Fruit fly (Drosophila melanogaster) whole organism, embryonic: Measurements from ENCODE around the gene TTLL1A.

ENCODE experiments used
- CG10366 ChIP-seq: fragments of 200-800 bp; sonication (Bioruptor generic); IDR thresholded peaks from 2 replicates; pipeline ENCODE4 v1.3.6; 2022; ENCODE audit warnings: missing biosample characterization, missing genetic modification characterization
- CG11504 ChIP-seq: fragments of 200-800 bp; sonication (Bioruptor generic); optimal IDR thresholded peaks from 3 replicates; lab custom pipeline; 2019; ENCODE audit warnings: missing biosample characterization, mild to moderate bottlenecking, missing genetic modification characterization, moderate library complexity
- CG12071 ChIP-seq: fragments of 200-800 bp; sonication (Bioruptor generic); optimal IDR thresholded peaks from 3 replicates; lab custom pipeline; 2018; ENCODE audit warnings: missing biosample characterization, mild to moderate bottlenecking, missing genetic modification characterization
- CG12769 ChIP-seq: fragments of 200-800 bp; sonication (Bioruptor generic); optimal IDR thresholded peaks from 2 replicates; lab custom pipeline; 2019; ENCODE audit warnings: missing biosample characterization, mild to moderate bottlenecking, missing genetic modification characterization, moderate library complexity
- CG13624 ChIP-seq: fragments of 200-800 bp; sonication (Bioruptor generic); optimal IDR thresholded peaks from 2 replicates; lab custom pipeline; 2016; ENCODE audit warnings: missing biosample characterization, missing genetic modification characterization
- CG13894 ChIP-seq: fragments of 200-800 bp; sonication (Bioruptor generic); optimal IDR thresholded peaks from 3 replicates; lab custom pipeline; 2018; ENCODE audit warnings: missing biosample characterization, mild to moderate bottlenecking, missing genetic modification characterization, moderate library complexity
- CG1603 ChIP-seq: fragments of 200-800 bp; sonication (Bioruptor generic); optimal IDR thresholded peaks from 2 replicates; lab custom pipeline; 2019; ENCODE audit warnings: missing biosample characterization, mild to moderate bottlenecking, missing genetic modification characterization, moderate library complexity
- CG16813 ChIP-seq: fragments of 200-800 bp; sonication (Bioruptor generic); IDR thresholded peaks from 3 replicates; pipeline ENCODE4 v1.3.6; 2022; ENCODE audit warnings: missing biosample characterization, missing genetic modification characterization; ENCODE audit not compliant: partially characterized antibody
- CG16863 ChIP-seq: fragments of 200-800 bp; sonication (Bioruptor generic); optimal IDR thresholded peaks from 3 replicates; lab custom pipeline; 2016; ENCODE audit warnings: missing biosample characterization, missing genetic modification characterization
- CG17359 ChIP-seq: fragments of 200-800 bp; sonication (Bioruptor generic); optimal IDR thresholded peaks from 3 replicates; lab custom pipeline; 2018; ENCODE audit warnings: missing biosample characterization, mild to moderate bottlenecking, missing genetic modification characterization, moderate library complexity
- CG2120 ChIP-seq: fragments of 200-800 bp; sonication (Bioruptor generic); optimal IDR thresholded peaks from 3 replicates; lab custom pipeline; 2016; ENCODE audit warnings: missing biosample characterization, missing genetic modification characterization
- CG2875 ChIP-seq: fragments of 200-800 bp; sonication (Bioruptor generic); optimal IDR thresholded peaks from 2 replicates; lab custom pipeline; 2017; ENCODE audit warnings: missing biosample characterization, mild to moderate bottlenecking, missing genetic modification characterization, missing genetic modification reagents
- CG3065 ChIP-seq: fragments of 200-800 bp; sonication (Bioruptor generic); optimal IDR thresholded peaks from 2 replicates; lab custom pipeline; 2016; ENCODE audit warnings: missing biosample characterization, missing genetic modification characterization
- CG31365 ChIP-seq: fragments of 200-800 bp; sonication (Bioruptor generic); optimal IDR thresholded peaks from 2 replicates; lab custom pipeline; 2018; ENCODE audit warnings: missing biosample characterization, mild to moderate bottlenecking, missing genetic modification characterization
- CG33557 ChIP-seq: fragments of 200-800 bp; sonication (Bioruptor generic); optimal IDR thresholded peaks from 2 replicates; lab custom pipeline; 2019; ENCODE audit warnings: missing biosample characterization, mild to moderate bottlenecking, missing genetic modification characterization, moderate library complexity
- CG4617 ChIP-seq: fragments of 200-800 bp; sonication (Bioruptor generic); optimal IDR thresholded peaks from 3 replicates; lab custom pipeline; 2016; ENCODE audit warnings: missing biosample characterization, missing genetic modification characterization, borderline replicate concordance
- CG4730 ChIP-seq: fragments of 200-800 bp; sonication (Bioruptor generic); IDR thresholded peaks from 2 replicates; pipeline ENCODE4 v1.3.6; 2022; ENCODE audit warnings: missing biosample characterization, missing genetic modification characterization
- CG4820 ChIP-seq: fragments of 200-800 bp; sonication (Bioruptor generic); optimal IDR thresholded peaks from 3 replicates; lab custom pipeline; 2016; ENCODE audit warnings: missing biosample characterization, missing genetic modification characterization
- CG6254 ChIP-seq: fragments of 200-800 bp; sonication (Bioruptor generic); optimal IDR thresholded peaks from 3 replicates; lab custom pipeline; 2017; ENCODE audit warnings: mild to moderate bottlenecking, missing biosample characterization, missing genetic modification reagents, missing genetic modification characterization
- CG6765 ChIP-seq: fragments of 200-800 bp; sonication (Bioruptor generic); optimal IDR thresholded peaks from 3 replicates; lab custom pipeline; 2017; ENCODE audit warnings: missing biosample characterization, mild to moderate bottlenecking, missing genetic modification characterization
- CG8089 ChIP-seq: fragments of 200-800 bp; sonication (Bioruptor generic); optimal IDR thresholded peaks from 3 replicates; lab custom pipeline; 2016; ENCODE audit warnings: missing biosample characterization, missing genetic modification characterization
- CG8359 ChIP-seq: fragments of 200-800 bp; sonication (Bioruptor generic); optimal IDR thresholded peaks from 2 replicates; lab custom pipeline; 2017; ENCODE audit warnings: missing biosample characterization, mild to moderate bottlenecking, missing genetic modification characterization, borderline replicate concordance
- Dref ChIP-seq: fragments of 200-800 bp; sonication (Bioruptor generic); IDR thresholded peaks from 2 replicates; pipeline ENCODE4 v1.3.6; 2022; ENCODE audit warnings: missing biosample characterization, missing genetic modification characterization
- Drgx ChIP-seq: fragments of 200-800 bp; sonication (Bioruptor generic); IDR thresholded peaks from 2 replicates; pipeline ENCODE4 v1.3.6; 2022; ENCODE audit warnings: missing biosample characterization, missing genetic modification characterization
- Jarid2 ChIP-seq: fragments of 200-800 bp; sonication (Bioruptor generic); optimal IDR thresholded peaks from 3 replicates; lab custom pipeline; 2017; ENCODE audit warnings: mild to moderate bottlenecking, missing biosample characterization, missing genetic modification reagents, missing genetic modification characterization
- Kr ChIP-seq: fragments of 200-800 bp; sonication (Bioruptor generic); optimal IDR thresholded peaks from 2 replicates; lab custom pipeline; 2017; ENCODE audit warnings: missing biosample characterization, mild to moderate bottlenecking, missing genetic modification characterization
- Lim3 ChIP-seq: fragments of 200-800 bp; sonication (Bioruptor generic); IDR thresholded peaks from 2 replicates; pipeline ENCODE4 v1.3.6; 2022; ENCODE audit warnings: missing biosample characterization, missing genetic modification characterization
- Lpt ChIP-seq: fragments of >200 bp; optimal IDR thresholded peaks from 2 replicates; lab custom pipeline; 2018; ENCODE audit warnings: missing biosample characterization, missing genetic modification characterization
- MTF-1 ChIP-seq: fragments of 200-800 bp; sonication (Bioruptor generic); optimal IDR thresholded peaks from 2 replicates; lab custom pipeline; 2018; ENCODE audit warnings: missing biosample characterization, mild to moderate bottlenecking, missing genetic modification characterization, borderline replicate concordance
- Nf-YC ChIP-seq: fragments of 200-800 bp; optimal IDR thresholded peaks from 3 replicates; lab custom pipeline; 2019; ENCODE audit warnings: missing biosample characterization, mild to moderate bottlenecking, missing genetic modification characterization, moderate library complexity
- NfI ChIP-seq: fragments of 200-800 bp; sonication (Bioruptor generic); optimal IDR thresholded peaks from 3 replicates; lab custom pipeline; 2018; ENCODE audit warnings: missing biosample characterization, mild to moderate bottlenecking, missing genetic modification characterization, moderate library complexity
- Poxn ChIP-seq: fragments of 200-800 bp; sonication (Bioruptor generic); IDR thresholded peaks from 2 replicates; pipeline ENCODE4 v1.3.6; 2022; ENCODE audit warnings: missing biosample characterization, missing genetic modification characterization
- Ptx1 ChIP-seq: fragments of 200-800 bp; sonication (Bioruptor generic); IDR thresholded peaks from 2 replicates; pipeline ENCODE4 v1.3.6; 2022; ENCODE audit warnings: missing biosample characterization, missing genetic modification characterization
- Six4 ChIP-seq: fragments of 200-800 bp; sonication (Bioruptor generic); optimal IDR thresholded peaks from 2 replicates; lab custom pipeline; 2016; ENCODE audit warnings: missing biosample characterization, missing genetic modification characterization
- Ssrp ChIP-seq: fragments of 200-800 bp; sonication (Bioruptor generic); optimal IDR thresholded peaks from 2 replicates; lab custom pipeline; 2018; ENCODE audit warnings: missing biosample characterization, mild to moderate bottlenecking, missing genetic modification characterization, moderate library complexity
- Vsx1 ChIP-seq: fragments of 200-800 bp; sonication (Bioruptor generic); optimal IDR thresholded peaks from 2 replicates; lab custom pipeline; 2017; ENCODE audit warnings: missing biosample characterization, mild to moderate bottlenecking, missing genetic modification characterization, missing genetic modification reagents
- bigmax ChIP-seq: fragments of 200-800 bp; sonication (Bioruptor generic); optimal IDR thresholded peaks from 2 replicates; lab custom pipeline; 2018; ENCODE audit warnings: missing biosample characterization, mild to moderate bottlenecking, missing genetic modification characterization
- chn ChIP-seq: fragments of 200-800 bp; sonication (Bioruptor generic); optimal IDR thresholded peaks from 2 replicates; lab custom pipeline; 2016; ENCODE audit warnings: missing biosample characterization, missing genetic modification characterization
- dpn ChIP-seq, 2 experiments: fragments of 200-800 bp; sonication (Bioruptor generic); optimal IDR thresholded peaks; 3 replicates each; lab custom pipeline; 2016; ENCODE audit warnings: missing biosample characterization in 2 of 2, missing genetic modification characterization in 2 of 2
- gsb ChIP-seq: fragments of 200-800 bp; sonication (Bioruptor generic); IDR thresholded peaks from 2 replicates; pipeline ENCODE4 v1.3.6; 2022; ENCODE audit warnings: missing biosample characterization, missing genetic modification characterization
- hbn ChIP-seq: fragments of 200-800 bp; sonication (Bioruptor generic); IDR thresholded peaks from 2 replicates; pipeline ENCODE4 v1.3.6; 2022; ENCODE audit warnings: missing biosample characterization, missing genetic modification characterization; ENCODE audit not compliant: partially characterized antibody
- kah ChIP-seq: fragments of 200-800 bp; sonication (Bioruptor generic); optimal IDR thresholded peaks from 2 replicates; lab custom pipeline; 2018; ENCODE audit warnings: missing biosample characterization, mild to moderate bottlenecking, missing genetic modification characterization
- mirr ChIP-seq: fragments of 200-800 bp; sonication (Bioruptor generic); optimal IDR thresholded peaks from 3 replicates; lab custom pipeline; 2018; ENCODE audit warnings: missing biosample characterization, mild to moderate bottlenecking, missing genetic modification characterization
- nom ChIP-seq: fragments of 200-800 bp; sonication (Bioruptor generic); optimal IDR thresholded peaks from 2 replicates; lab custom pipeline; 2017; ENCODE audit warnings: missing biosample characterization, missing genetic modification characterization, mild to moderate bottlenecking, moderate library complexity, missing genetic modification reagents
- peb ChIP-seq: fragments of 200-800 bp; sonication (Bioruptor generic); IDR thresholded peaks from 2 replicates; pipeline ENCODE4 v1.3.6; 2022; ENCODE audit warnings: missing biosample characterization, missing genetic modification characterization
- pfk ChIP-seq: fragments of 200-800 bp; sonication (Bioruptor generic); optimal IDR thresholded peaks from 2 replicates; lab custom pipeline; 2018; ENCODE audit warnings: missing biosample characterization, mild to moderate bottlenecking, missing genetic modification characterization, moderate library complexity
- pnt ChIP-seq: fragments of 200-800 bp; sonication (Bioruptor generic); optimal IDR thresholded peaks from 3 replicates; lab custom pipeline; 2016; ENCODE audit warnings: missing biosample characterization, missing genetic modification characterization
- salm ChIP-seq: fragments of 200-800 bp; sonication (Bioruptor generic); optimal IDR thresholded peaks from 2 replicates; lab custom pipeline; 2018; ENCODE audit warnings: missing biosample characterization, mild to moderate bottlenecking, missing genetic modification characterization
- slbo ChIP-seq: fragments of 200-800 bp; sonication (Bioruptor generic); IDR thresholded peaks from 2 replicates; pipeline ENCODE4 v1.3.6; 2022; ENCODE audit warnings: missing biosample characterization, missing genetic modification characterization
- slp2 ChIP-seq: fragments of 200-800 bp; sonication (Bioruptor generic); optimal IDR thresholded peaks from 2 replicates; lab custom pipeline; 2016; ENCODE audit warnings: missing biosample characterization, missing genetic modification characterization
- vnd ChIP-seq: fragments of 200-800 bp; sonication (Bioruptor generic); IDR thresholded peaks from 3 replicates; pipeline ENCODE4 v1.3.6; 2022; ENCODE audit warnings: missing biosample characterization, missing genetic modification characterization; ENCODE audit not compliant: partially characterized antibody
- yki ChIP-seq: fragments of >200 bp; optimal IDR thresholded peaks from 3 replicates; lab custom pipeline; 2018

Gene TTLL1A

DNA sequence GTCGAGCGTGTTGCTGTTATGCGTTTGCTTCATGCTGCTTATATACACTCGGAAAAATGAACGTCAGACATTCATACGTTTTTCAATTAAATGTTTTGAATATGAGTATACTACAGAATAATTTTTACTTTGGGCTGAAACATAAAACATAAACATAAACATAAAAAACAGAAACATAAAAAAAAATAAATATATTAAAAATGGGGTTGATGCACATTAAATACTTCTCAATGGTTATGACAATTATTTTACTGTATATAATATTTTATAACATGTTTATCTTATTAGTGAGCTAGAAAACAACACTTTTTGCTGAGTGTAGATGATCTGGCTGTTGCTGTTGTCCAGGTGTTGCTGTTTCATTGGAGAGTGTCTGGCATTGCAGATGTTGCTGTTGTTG is 35.0 kb upstream of the TTLL1A start (continued):
- TF ChIP-seq CG4820 = no peak
- TF ChIP-seq vnd (GFP tag; lab: Robert Waterston, UW) = no peak
- TF ChIP-seq kah (GFP tag; lab: Kevin White, UChicago) = no peak
- TF ChIP-seq CG16813 (GFP tag; lab: Robert Waterston, UW) = no peak
- no peak for TF ChIP-seq salm (tag; lab: Kevin White, UChicago)
- no peak for TF ChIP-seq Vsx1 (GFP tag; lab: Kevin White, UChicago)
- TF ChIP-seq chn (GFP tag; lab: Kevin White, UChicago) = no peak
- TF ChIP-seq Nf-YC (tag; lab: Kevin White, UChicago) = no peak
- TF ChIP-seq CG2875 (GFP tag; lab: Kevin White, UChicago) = no peak
- no peak for TF ChIP-seq CG2120 (GFP tag; lab: Kevin White, UChicago)
- TF ChIP-seq CG33557 = no peak
- TF ChIP-seq Jarid2 = no peak
- no peak for TF ChIP-seq CG16863 (GFP tag; lab: Kevin White, UChicago)
- no peak for TF ChIP-seq CG13894 (tag; lab: Kevin White, UChicago)
- TF ChIP-seq CG4617 (GFP tag; lab: Kevin White, UChicago) = no peak
- no peak for TF ChIP-seq NfI (GFP tag; lab: Kevin White, UChicago)
- no peak for TF ChIP-seq CG6254 (GFP tag; lab: Kevin White, UChicago)
- TF ChIP-seq pnt (GFP tag; lab: Kevin White, UChicago) = no peak
- no peak for TF ChIP-seq peb (GFP tag; lab: Robert Waterston, UW)
- TF ChIP-seq yki (lab: Kevin White, UChicago) = no peak
- no peak for TF ChIP-seq CG1603 (tag; lab: Kevin White, UChicago)
- no peak for TF ChIP-seq CG13624 (GFP tag; lab: Kevin White, UChicago)
- TF ChIP-seq CG8359 (GFP tag; lab: Kevin White, UChicago) = no peak
- no peak for TF ChIP-seq Six4 (GFP tag; lab: Kevin White, UChicago)
- TF ChIP-seq CG4730 (GFP tag; lab: Robert Waterston, UW) = no peak
- TF ChIP-seq CG12769 (tag; lab: Kevin White, UChicago) = no peak
- TF ChIP-seq slp2 (GFP tag; lab: Kevin White, UChicago) = no peak
- TF ChIP-seq Lim3 (GFP tag; lab: Robert Waterston, UW) = no peak
- no peak for TF ChIP-seq CG10366
- TF ChIP-seq nom (GFP tag; lab: Kevin White, UChicago) = peak; percentile 4
- TF ChIP-seq CG6765 (GFP tag; lab: Kevin White, UChicago) = no peak
- no peak for TF ChIP-seq bigmax (GFP tag; lab: Kevin White, UChicago)
- TF ChIP-seq CG17359 = peak; percentile 49
- no peak for TF ChIP-seq CG12071 (GFP tag; lab: Kevin White, UChicago)
- TF ChIP-seq CG31365 (tag; lab: Kevin White, UChicago) = no peak
- no peak for TF ChIP-seq dpn (GFP tag; optimal IDR thresholded peaks at IDR 0.05; lab: Kevin White, UChicago)
- TF ChIP-seq gsb (GFP tag; lab: Robert Waterston, UW) = no peak
- no peak for TF ChIP-seq Poxn (GFP tag; lab: Robert Waterston, UW)
- TF ChIP-seq hbn (GFP tag; lab: Robert Waterston, UW) = no peak
- peak; percentile 41 for TF ChIP-seq Ssrp (tag; lab: Kevin White, UChicago)
- peak; percentile 65 for TF ChIP-seq Drgx (GFP tag; lab: Robert Waterston, UW)
- TF ChIP-seq mirr (GFP tag; lab: Kevin White, UChicago) = no peak
- no peak for TF ChIP-seq pfk (GFP tag; lab: Kevin White, UChicago)
- TF ChIP-seq Dref (GFP tag; lab: Robert Waterston, UW) = no peak
- TF ChIP-seq Lpt (GFP tag; lab: Kevin White, UChicago) = no peak
- no peak for TF ChIP-seq CG3065 (GFP tag; lab: Kevin White, UChicago)
- TF ChIP-seq Kr (GFP tag; lab: Kevin White, UChicago) = no peak
- TF ChIP-seq MTF-1 (GFP tag; lab: Kevin White, UChicago) = no peak
- TF ChIP-seq CG8089 (GFP tag; lab: Kevin White, UChicago) = no peak
- TF ChIP-seq CG11504 (tag; lab: Kevin White, UChicago) = peak; percentile 68
- no peak for TF ChIP-seq slbo (GFP tag; lab: Robert Waterston, UW)
- TF ChIP-seq Ptx1 (GFP tag; lab: Robert Waterston, UW) = peak; percentile 23; the same call in 1 of the 2 replicates
